Worm (Caenorhabditis elegans) whole organism, L1 larva: ENCODE results near the gene nhr-87.

Source experiments
- ceh-82 ChIP-seq, 3 experiments: fragments of 150-350 bp in 1 of 3; sonication (generic microtip) in 2 of 3; optimal IDR thresholded peaks; 2 replicates each; lab custom pipeline; 2014 to 2017; ENCODE audit warnings: missing biosample characterization in 3 of 3, missing genetic modification characterization in 3 of 3
- efl-3 ChIP-seq: fragments of 200-800 bp; sonication (Bioruptor generic); optimal IDR thresholded peaks from 2 replicates; lab custom pipeline; 2018; ENCODE audit warnings: mild to moderate bottlenecking, missing genetic modification characterization, missing compliant biosample characterization
- fkh-10 ChIP-seq: sonication (generic microtip); optimal IDR thresholded peaks from 2 replicates; lab custom pipeline; 2017; ENCODE audit warnings: missing biosample characterization, missing genetic modification reagents, missing genetic modification characterization
- hlh-4 ChIP-seq: sonication (generic microtip); optimal IDR thresholded peaks from 2 replicates; lab custom pipeline; 2016; ENCODE audit warnings: mild to moderate bottlenecking, missing genetic modification characterization, missing compliant biosample characterization
- lin-15B ChIP-seq: fragments of 150-350 bp; sonication (generic microtip); optimal IDR thresholded peaks from 3 replicates; lab custom pipeline; 2014; ENCODE audit warnings: missing biosample characterization, missing genetic modification characterization
- lin-39 ChIP-seq: fragments of 150-350 bp; optimal IDR thresholded peaks from 2 replicates; lab custom pipeline; 2014; ENCODE audit warnings: missing biosample characterization, missing genetic modification reagents, missing genetic modification characterization
- mep-1 ChIP-seq: fragments of 150-350 bp; optimal IDR thresholded peaks from 2 replicates; lab custom pipeline; 2014; ENCODE audit warnings: missing biosample characterization, missing genetic modification characterization
- nhr-11 ChIP-seq: fragments of 150-350 bp; optimal IDR thresholded peaks from 2 replicates; lab custom pipeline; 2014; ENCODE audit warnings: missing biosample characterization, missing genetic modification characterization
- nhr-28 ChIP-seq: fragments of 150-350 bp; optimal IDR thresholded peaks from 2 replicates; lab custom pipeline; 2014; ENCODE audit warnings: missing biosample characterization, missing genetic modification characterization
- skn-1 ChIP-seq: fragments of 150-350 bp; optimal IDR thresholded peaks from 2 replicates; lab custom pipeline; 2014; ENCODE audit warnings: missing biosample characterization, missing genetic modification characterization
- sptf-1 ChIP-seq: fragments of 150-350 bp; optimal IDR thresholded peaks from 2 replicates; lab custom pipeline; 2014; ENCODE audit warnings: missing biosample characterization, missing genetic modification characterization

DNA sequence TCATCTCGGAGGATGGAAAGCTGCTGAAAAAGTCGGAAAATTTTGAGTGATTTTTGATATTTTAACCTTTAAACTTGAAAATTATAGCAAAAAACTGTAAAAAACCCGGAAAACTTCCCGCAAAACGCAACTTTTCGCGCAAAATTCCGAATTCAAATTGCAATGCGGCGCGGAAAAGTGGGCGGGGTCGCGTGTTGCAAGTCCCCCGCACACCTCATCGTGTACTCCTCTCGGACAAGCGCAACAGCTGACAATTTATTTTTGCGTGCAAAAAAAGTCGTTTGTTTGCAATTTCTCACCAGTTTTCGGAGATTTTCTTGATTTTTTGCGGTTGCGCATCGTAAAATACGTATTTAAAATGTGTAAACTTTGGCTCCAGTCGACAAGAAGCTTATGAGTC is 28.0 kb upstream of the nhr-87 start, which contains the start of gene npp-8:
- TF ChIP-seq sptf-1 (tag; lab: Kevin White, UChicago) (no peak), mep-1 (tag; lab: Kevin White, UChicago) (peak; percentile 83), lin-15B (tag; lab: Kevin White, UChicago) (peak; percentile 80), skn-1 (tag; lab: Kevin White, UChicago) (peak; percentile 88), ceh-82 (tag; optimal IDR thresholded peaks at IDR 0.05; lab: Kevin White, UChicago) (peak; percentile 81 to 94 (median 83)), nhr-28 (tag; lab: Kevin White, UChicago) (no peak), nhr-11 (tag; lab: Kevin White, UChicago) (peak; percentile 37), hlh-4 (no peak), lin-39 (tag; lab: Kevin White, UChicago) (peak; percentile 55), fkh-10 (GFP tag; lab: Kevin White, UChicago) (peak; percentile 50), efl-3 (GFP tag; lab: Kevin White, UChicago) (peak; percentile 73)
